Fruit fly (Drosophila melanogaster) whole organism, embryonic: Measurements from ENCODE around the gene Pdxk.

Experiments
- Ada2b ChIP-seq: fragments of 200-800 bp; sonication (Bioruptor generic); IDR thresholded peaks from 2 replicates; pipeline ENCODE4 v1.3.6; 2022; ENCODE audit warnings: missing biosample characterization, missing genetic modification characterization
- Adf1 ChIP-seq: fragments of 200-800 bp; sonication (Bioruptor generic); IDR thresholded peaks from 2 replicates; pipeline ENCODE4 v1.3.6; 2022; ENCODE audit warnings: missing biosample characterization, missing genetic modification characterization
- CG10431 ChIP-seq: fragments of 200-800 bp; sonication (Bioruptor generic); optimal IDR thresholded peaks from 3 replicates; lab custom pipeline; 2018; ENCODE audit warnings: missing biosample characterization, mild to moderate bottlenecking, missing genetic modification characterization
- CG12104 ChIP-seq: fragments of 200-800 bp; sonication (Bioruptor generic); optimal IDR thresholded peaks from 3 replicates; lab custom pipeline; 2016; ENCODE audit warnings: missing biosample characterization, missing genetic modification characterization
- CG12744 ChIP-seq: fragments of 200-800 bp; sonication (Bioruptor generic); optimal IDR thresholded peaks from 2 replicates; lab custom pipeline; 2016; ENCODE audit warnings: missing biosample characterization, missing genetic modification characterization
- CG13624 ChIP-seq: fragments of 200-800 bp; sonication (Bioruptor generic); optimal IDR thresholded peaks from 2 replicates; lab custom pipeline; 2016; ENCODE audit warnings: missing biosample characterization, missing genetic modification characterization
- CG13894 ChIP-seq: fragments of 200-800 bp; sonication (Bioruptor generic); optimal IDR thresholded peaks from 3 replicates; lab custom pipeline; 2018; ENCODE audit warnings: missing biosample characterization, mild to moderate bottlenecking, missing genetic modification characterization, moderate library complexity
- CG14014 ChIP-seq: fragments of 200-800 bp; sonication (Bioruptor generic); IDR thresholded peaks from 2 replicates; pipeline ENCODE4 v1.3.6; 2022; ENCODE audit warnings: missing biosample characterization, missing genetic modification characterization
- CG14441 ChIP-seq: fragments of 200-800 bp; sonication (Bioruptor generic); IDR thresholded peaks from 2 replicates; pipeline ENCODE4 v1.3.6; 2022; ENCODE audit warnings: missing biosample characterization, missing genetic modification characterization
- CG15601 ChIP-seq: fragments of 200-800 bp; sonication (Bioruptor generic); optimal IDR thresholded peaks from 3 replicates; lab custom pipeline; 2019; ENCODE audit warnings: missing biosample characterization, mild to moderate bottlenecking, missing genetic modification characterization, moderate library complexity
- CG17385 ChIP-seq: fragments of 200-800 bp; sonication (Bioruptor generic); optimal IDR thresholded peaks from 3 replicates; lab custom pipeline; 2018; ENCODE audit warnings: missing biosample characterization, mild to moderate bottlenecking, missing genetic modification characterization
- CG17568 ChIP-seq: fragments of 200-800 bp; sonication (Bioruptor generic); optimal IDR thresholded peaks from 2 replicates; lab custom pipeline; 2018; ENCODE audit warnings: missing biosample characterization, mild to moderate bottlenecking, missing genetic modification characterization, moderate library complexity
- CG18011 ChIP-seq: fragments of 200-800 bp; sonication (Bioruptor generic); optimal IDR thresholded peaks from 2 replicates; lab custom pipeline; 2017; ENCODE audit warnings: missing biosample characterization, missing genetic modification characterization, mild to moderate bottlenecking, moderate library complexity, missing genotype
- CG31441 ChIP-seq: fragments of 200-800 bp; sonication (Bioruptor generic); IDR thresholded peaks from 2 replicates; pipeline ENCODE4 v1.3.6; 2022; ENCODE audit warnings: missing biosample characterization, missing genetic modification characterization
- CG3163 ChIP-seq: fragments of 200-800 bp; sonication (Bioruptor generic); optimal IDR thresholded peaks from 3 replicates; lab custom pipeline; 2016; ENCODE audit warnings: missing biosample characterization, missing genetic modification characterization
- CG4617 ChIP-seq: fragments of 200-800 bp; sonication (Bioruptor generic); optimal IDR thresholded peaks from 3 replicates; lab custom pipeline; 2016; ENCODE audit warnings: missing biosample characterization, missing genetic modification characterization, borderline replicate concordance
- CG4730 ChIP-seq: fragments of 200-800 bp; sonication (Bioruptor generic); IDR thresholded peaks from 2 replicates; pipeline ENCODE4 v1.3.6; 2022; ENCODE audit warnings: missing biosample characterization, missing genetic modification characterization
- CG7372 ChIP-seq: fragments of 200-800 bp; sonication (Bioruptor generic); IDR thresholded peaks from 2 replicates; pipeline ENCODE4 v1.3.6; 2022; ENCODE audit warnings: missing biosample characterization, missing genetic modification characterization
- CG7786 ChIP-seq: fragments of 200-800 bp; sonication (Bioruptor generic); optimal IDR thresholded peaks from 2 replicates; lab custom pipeline; 2016; ENCODE audit warnings: missing biosample characterization, missing genetic modification characterization
- CG8388 ChIP-seq: fragments of 200-800 bp; sonication (Bioruptor generic); optimal IDR thresholded peaks from 2 replicates; lab custom pipeline; 2019; ENCODE audit warnings: missing biosample characterization, mild to moderate bottlenecking, missing genetic modification characterization, moderate library complexity
- CrebB ChIP-seq: fragments of 200-800 bp; sonication (Bioruptor generic); optimal IDR thresholded peaks from 3 replicates; lab custom pipeline; 2018; ENCODE audit warnings: missing biosample characterization, mild to moderate bottlenecking, missing genetic modification characterization
- Deaf1 ChIP-seq: fragments of 200-800 bp; optimal IDR thresholded peaks from 3 replicates; lab custom pipeline; 2019; ENCODE audit warnings: missing biosample characterization, mild to moderate bottlenecking, missing genetic modification characterization, moderate library complexity
- Dip2 ChIP-seq: fragments of 200-800 bp; sonication (Bioruptor generic); IDR thresholded peaks from 2 replicates; pipeline ENCODE4 v1.3.6; 2022; ENCODE audit warnings: missing biosample characterization, missing genetic modification characterization
- Elba2 ChIP-seq: fragments of 200-800 bp; sonication (Bioruptor generic); optimal IDR thresholded peaks from 3 replicates; lab custom pipeline; 2016; ENCODE audit warnings: missing biosample characterization, missing genetic modification characterization
- GATAe ChIP-seq: fragments of 200-800 bp; sonication (Bioruptor generic); conservative IDR thresholded peaks from 2 replicates; pipeline ENCODE4 v1.3.6; 2022; ENCODE audit warnings: missing biosample characterization, missing genetic modification characterization
- HmgZ ChIP-seq: fragments of 200-800 bp; sonication (Bioruptor generic); optimal IDR thresholded peaks from 2 replicates; lab custom pipeline; 2018; ENCODE audit warnings: missing biosample characterization, mild to moderate bottlenecking, missing genetic modification characterization
- Hmr ChIP-seq: fragments of 200-800 bp; sonication (Bioruptor generic); optimal IDR thresholded peaks from 3 replicates; lab custom pipeline; 2017; ENCODE audit warnings: mild to moderate bottlenecking, missing biosample characterization, missing genetic modification reagents, missing genetic modification characterization
- Hr78 ChIP-seq, 2 experiments: fragments of 200-800 bp in 1 of 2; fragments of >200 bp in 1 of 2; sonication (Bioruptor generic) in 1 of 2; optimal IDR thresholded peaks; 2 replicates each; lab custom pipeline; 2017 to 2019; ENCODE audit warnings: missing biosample characterization in 2 of 2, missing genetic modification characterization in 2 of 2, mild to moderate bottlenecking in 1 of 2, moderate library complexity in 1 of 2
- Hsf ChIP-seq: fragments of 200-800 bp; sonication (Bioruptor generic); optimal IDR thresholded peaks from 3 replicates; lab custom pipeline; 2016; ENCODE audit warnings: missing biosample characterization, missing genetic modification characterization
- MBD-R2 ChIP-seq: fragments of 200-800 bp; sonication (Bioruptor generic); IDR thresholded peaks from 2 replicates; pipeline ENCODE4 v1.3.6; 2022; ENCODE audit warnings: missing biosample characterization, missing genetic modification characterization
- NK7.1 ChIP-seq: fragments of 200-800 bp; sonication (Bioruptor generic); optimal IDR thresholded peaks from 3 replicates; lab custom pipeline; 2016; ENCODE audit warnings: missing biosample characterization, missing genetic modification characterization
- Ravus ChIP-seq: fragments of 200-800 bp; sonication (Bioruptor generic); IDR thresholded peaks from 2 replicates; pipeline ENCODE4 v1.3.6; 2022; ENCODE audit warnings: missing biosample characterization, missing genetic modification characterization
- Taf1 ChIP-seq: fragments of 200-800 bp; sonication (Bioruptor generic); IDR thresholded peaks from 2 replicates; pipeline ENCODE4 v1.3.6; 2022; ENCODE audit warnings: missing biosample characterization, missing genetic modification characterization
- Trl ChIP-seq, 3 experiments: fragments of >200 bp in 2 of 3; fragments of 200-800 bp in 1 of 3; sonication (Bioruptor generic) in 1 of 3; optimal IDR thresholded peaks; 2 replicates in 1 of 3; 3 replicates in 2 of 3; lab custom pipeline; 2016 to 2017; ENCODE audit warnings: missing biosample characterization in 1 of 3, missing genetic modification characterization in 1 of 3
- br ChIP-seq: fragments of >200 bp; optimal IDR thresholded peaks from 2 replicates; lab custom pipeline; 2017
- ci ChIP-seq: fragments of 200-800 bp; sonication (Bioruptor generic); IDR thresholded peaks from 3 replicates; pipeline ENCODE4 v1.3.6; 2022; ENCODE audit warnings: missing biosample characterization, missing genetic modification characterization
- dmrt99B ChIP-seq: fragments of 200-800 bp; sonication (Bioruptor generic); optimal IDR thresholded peaks from 2 replicates; lab custom pipeline; 2018; ENCODE audit warnings: missing biosample characterization, mild to moderate bottlenecking, missing genetic modification characterization, moderate library complexity
- fru ChIP-seq: fragments of >200 bp; optimal IDR thresholded peaks from 2 replicates; lab custom pipeline; 2017
- gro ChIP-seq: fragments of 200-800 bp; sonication (Bioruptor generic); optimal IDR thresholded peaks from 2 replicates; lab custom pipeline; 2016; ENCODE audit warnings: missing biosample characterization, missing genetic modification characterization
- kah ChIP-seq: fragments of 200-800 bp; sonication (Bioruptor generic); optimal IDR thresholded peaks from 2 replicates; lab custom pipeline; 2018; ENCODE audit warnings: missing biosample characterization, mild to moderate bottlenecking, missing genetic modification characterization
- ken ChIP-seq: fragments of 200-800 bp; sonication (Bioruptor generic); IDR thresholded peaks from 3 replicates; pipeline ENCODE4 v1.3.6; 2022; ENCODE audit warnings: missing biosample characterization, missing genetic modification characterization
- klu ChIP-seq: fragments of 200-800 bp; sonication (Bioruptor generic); IDR thresholded peaks from 2 replicates; pipeline ENCODE4 v1.3.6; 2022; ENCODE audit warnings: missing biosample characterization, missing genetic modification characterization
- psq ChIP-seq: fragments of 200-800 bp; sonication (Bioruptor generic); optimal IDR thresholded peaks from 2 replicates; lab custom pipeline; 2017; ENCODE audit warnings: missing biosample characterization, missing genetic modification characterization
- sens-2 ChIP-seq: fragments of 200-800 bp; sonication (Bioruptor generic); IDR thresholded peaks from 2 replicates; pipeline ENCODE4 v1.3.6; 2022; ENCODE audit warnings: missing biosample characterization, missing genetic modification characterization
- sim ChIP-seq: fragments of 200-800 bp; sonication (Bioruptor generic); IDR thresholded peaks from 2 replicates; pipeline ENCODE4 v1.3.6; 2022; ENCODE audit warnings: missing biosample characterization, missing genetic modification characterization
- sima ChIP-seq: fragments of 200-800 bp; sonication (Bioruptor generic); optimal IDR thresholded peaks from 2 replicates; lab custom pipeline; 2016; ENCODE audit warnings: missing biosample characterization, missing genetic modification characterization
- sqz ChIP-seq: fragments of 200-800 bp; sonication (Bioruptor generic); optimal IDR thresholded peaks from 3 replicates; lab custom pipeline; 2018; ENCODE audit warnings: missing biosample characterization, mild to moderate bottlenecking, missing genetic modification characterization
- toy ChIP-seq: fragments of 200-800 bp; sonication (Bioruptor generic); IDR thresholded peaks from 2 replicates; pipeline ENCODE4 v1.3.6; 2022; ENCODE audit warnings: missing biosample characterization, missing genetic modification characterization
- twi ChIP-seq: fragments of 200-800 bp; optimal IDR thresholded peaks from 2 replicates; lab custom pipeline; 2019; ENCODE audit warnings: missing biosample characterization, mild to moderate bottlenecking, missing genetic modification characterization, moderate library complexity
- vvl ChIP-seq: fragments of 200-800 bp; sonication (Bioruptor generic); IDR thresholded peaks from 2 replicates; pipeline ENCODE4 v1.3.6; 2022; ENCODE audit warnings: missing biosample characterization, missing genetic modification characterization
- wek ChIP-seq: fragments of 200-800 bp; sonication (Bioruptor generic); optimal IDR thresholded peaks from 3 replicates; lab custom pipeline; 2018; ENCODE audit warnings: missing biosample characterization, mild to moderate bottlenecking, missing genetic modification characterization, moderate library complexity
- zfh2 ChIP-seq: fragments of 200-800 bp; sonication (Bioruptor generic); optimal IDR thresholded peaks from 2 replicates; lab custom pipeline; 2016; ENCODE audit warnings: missing biosample characterization, missing genetic modification characterization

Pdxk gene

dm6 chr3L:9397156-9397555 is 37.0 kb downstream of the Pdxk start (continued):
- TF ChIP-seq CG17385 (GFP tag; lab: Kevin White, UChicago) (peak; percentile 36), toy (GFP tag; lab: Robert Waterston, UW) (peak; percentile 49; the same call in 1 of the 2 replicates), CG15601 (tag; lab: Kevin White, UChicago) (peak; percentile 36), CG3163 (GFP tag; lab: Kevin White, UChicago) (no peak), wek (GFP tag; lab: Kevin White, UChicago) (peak; percentile 79), zfh2 (GFP tag; lab: Kevin White, UChicago) (peak; percentile 16), Hr78 (GFP tag; optimal IDR thresholded peaks at IDR 0.05; lab: Kevin White, UChicago) (no peak), ci (GFP tag; lab: Robert Waterston, UW) (peak; percentile 50; the same call in 2 of the 3 replicates), CG14441 (peak; percentile 33; the same call in 1 of the 2 replicates), CG7786 (GFP tag; lab: Kevin White, UChicago) (peak; percentile 31), sima (GFP tag; lab: Kevin White, UChicago) (no peak), kah (GFP tag; lab: Kevin White, UChicago) (peak; percentile 68), CG13624 (GFP tag; lab: Kevin White, UChicago) (peak; percentile 45), sqz (peak; percentile 66), klu (GFP tag; lab: Robert Waterston, UW) (no peak), Ravus (no peak), Hmr (GFP tag; lab: Kevin White, UChicago) (peak; percentile 87), HmgZ (tag; lab: Kevin White, UChicago) (peak; percentile 44), br (lab: Kevin White, UChicago) (no peak), Taf1 (GFP tag; lab: Robert Waterston, UW) (no peak), MBD-R2 (GFP tag; lab: Robert Waterston, UW) (peak; percentile 51; the same call in 1 of the 2 replicates), twi (peak; percentile 42), CG4617 (GFP tag; lab: Kevin White, UChicago) (no peak), Ada2b (GFP tag; lab: Robert Waterston, UW) (peak; percentile 24; the same call in 1 of the 2 replicates), psq (GFP tag; lab: Kevin White, UChicago) (no peak), GATAe (GFP tag; lab: Robert Waterston, UW) (peak; percentile 23; the same call in 1 of the 2 replicates), CG12104 (GFP tag; lab: Kevin White, UChicago) (peak; percentile 62), Deaf1 (tag; lab: Kevin White, UChicago) (peak; percentile 2), CG10431 (GFP tag; lab: Kevin White, UChicago) (no peak), vvl (GFP tag; lab: Robert Waterston, UW) (no peak), CG12744 (GFP tag; lab: Kevin White, UChicago) (peak; percentile 20), Hsf (GFP tag; lab: Kevin White, UChicago) (no peak), fru (lab: Kevin White, UChicago) (no peak), sens-2 (GFP tag; lab: Robert Waterston, UW) (no peak), sim (GFP tag; lab: Robert Waterston, UW) (no peak), CG4730 (GFP tag; lab: Robert Waterston, UW) (no peak), CG14014 (GFP tag; lab: Robert Waterston, UW) (no peak; the same call in 1 of the 2 replicates), CG7372 (GFP tag; lab: Robert Waterston, UW) (no peak), CG13894 (peak; percentile 80), Trl (optimal IDR thresholded peaks at IDR 0.05; lab: Kevin White, UChicago) (no peak), Trl (GFP tag; optimal IDR thresholded peaks at IDR 0.05; lab: Kevin White, UChicago) (peak; percentile 70), CG17568 (GFP tag; lab: Kevin White, UChicago) (peak; percentile 67), CG8388 (GFP tag; lab: Kevin White, UChicago) (peak; percentile 70), Adf1 (GFP tag; lab: Robert Waterston, UW) (no peak; the same call in 1 of the 2 replicates), gro (GFP tag; lab: Kevin White, UChicago) (peak; percentile 94), Dip2 (no peak), CrebB (tag; lab: Kevin White, UChicago) (peak; percentile 76), NK7.1 (peak; percentile 75), CG18011 (GFP tag; lab: Kevin White, UChicago) (no peak), Elba2 (no peak), CG31441 (GFP tag; lab: Robert Waterston, UW) (peak; percentile 35; the same call in 1 of the 2 replicates), dmrt99B (tag; lab: Kevin White, UChicago) (peak; percentile 55), ken (GFP tag; lab: Robert Waterston, UW) (no peak)
